Fruit fly (Drosophila melanogaster) Kc167 (cell line): ENCODE measurements around the gene CG32988.

Experiments
- Myc ChIP-seq: fragments of >200 bp; optimal IDR thresholded peaks from 2 replicates; lab custom pipeline; 2017; ENCODE audit warnings: missing external identifiers
- Sin3A ChIP-seq: fragments of >200 bp; optimal IDR thresholded peaks from 2 replicates; lab custom pipeline; 2018; ENCODE audit warnings: missing external identifiers
- h ChIP-seq: fragments of >200 bp; optimal IDR thresholded peaks from 3 replicates; lab custom pipeline; 2018; ENCODE audit warnings: missing external identifiers
- insv ChIP-seq: fragments of >200 bp; optimal IDR thresholded peaks from 3 replicates; lab custom pipeline; 2018; ENCODE audit warnings: missing external identifiers
- psq ChIP-seq: fragments of >200 bp; optimal IDR thresholded peaks from 2 replicates; lab custom pipeline; 2017; ENCODE audit warnings: missing external identifiers
- ttk ChIP-seq: sonication (Bioruptor generic); optimal IDR thresholded peaks from 2 replicates; lab custom pipeline; 2017; ENCODE audit warnings: missing external identifiers

Gene CG32988

DNA sequence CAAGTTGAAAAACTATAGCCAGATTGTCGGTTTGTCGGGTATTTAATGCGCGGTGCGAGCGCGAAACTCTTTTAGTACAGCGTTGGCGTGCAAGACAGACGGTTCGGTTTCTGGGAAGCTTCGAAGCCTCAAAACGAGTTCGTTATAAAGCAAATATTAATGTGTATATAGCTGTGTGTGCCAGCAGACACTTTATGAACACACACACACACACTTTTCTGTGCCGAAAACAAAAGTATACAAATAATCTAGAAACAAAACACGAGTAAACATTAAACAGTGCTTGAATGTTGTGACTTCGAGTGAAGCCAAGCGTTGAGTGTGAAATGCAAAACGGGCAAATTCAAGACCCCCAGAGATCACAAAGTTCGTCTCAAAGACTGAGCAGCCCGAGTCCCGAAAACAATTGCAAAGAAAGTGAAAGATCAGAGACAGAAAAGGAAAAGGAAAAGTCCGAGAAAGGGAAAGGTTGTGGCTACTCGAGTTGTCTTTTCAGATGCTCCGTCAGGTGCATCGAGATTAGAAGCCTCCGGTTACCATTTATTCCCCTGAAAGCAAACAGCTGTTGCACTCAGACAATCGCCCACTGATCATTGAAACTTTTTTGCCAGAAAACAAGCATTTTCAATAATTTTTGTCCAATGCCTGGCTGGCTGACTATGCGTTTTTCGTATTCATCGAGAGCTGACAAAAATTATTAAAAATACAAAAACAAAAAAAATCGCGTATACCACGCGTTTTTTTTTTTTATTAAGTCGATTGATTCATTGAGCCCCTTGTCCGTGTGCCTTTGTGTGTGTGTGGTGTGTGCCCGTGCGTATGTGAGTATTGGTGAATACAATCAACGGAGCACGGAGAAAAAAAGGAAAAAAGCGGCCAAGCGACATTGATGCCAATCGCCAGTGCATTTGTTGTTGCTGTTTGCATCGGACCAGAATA lies 34.3 kb downstream of the CG32988 start, which contains the start of gene CG34398:
CG34398 (plus strand) TSS at position 73 of the 939 bp plus-strand sequence.
- TF ChIP-seq Myc (lab: Kevin White, UChicago) (no peak), Sin3A (lab: Kevin White, UChicago) (no peak), h (lab: Kevin White, UChicago) (no peak), ttk (lab: Kevin White, UChicago) (no peak), psq (lab: Kevin White, UChicago) (no peak), insv (lab: Kevin White, UChicago) (no peak)

DNA sequence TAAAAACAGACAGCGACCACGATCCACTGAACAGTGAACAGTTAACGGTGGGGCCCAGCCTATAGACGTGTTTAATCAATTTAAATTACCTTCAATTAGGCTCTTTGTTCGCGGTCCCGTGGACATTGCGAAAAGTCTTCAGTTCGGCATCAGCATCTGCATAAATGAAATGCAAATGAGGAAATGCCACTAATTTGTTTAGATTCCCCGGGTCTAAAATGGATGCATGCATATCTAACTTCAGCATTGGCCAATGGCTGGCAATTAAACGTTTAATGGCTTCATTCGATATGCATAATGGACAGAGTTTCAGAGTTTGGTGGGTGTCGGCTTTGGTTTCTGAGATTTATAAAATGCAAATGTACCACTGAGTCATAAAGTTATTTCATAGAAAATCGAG lies 37.2 kb downstream of the CG32988 start:
- no peak for TF ChIP-seq ttk (lab: Kevin White, UChicago)
- TF ChIP-seq psq (lab: Kevin White, UChicago) = no peak
- no peak for TF ChIP-seq insv (lab: Kevin White, UChicago)
- TF ChIP-seq Myc (lab: Kevin White, UChicago) = no peak
- no peak for TF ChIP-seq h (lab: Kevin White, UChicago)
- no peak for TF ChIP-seq Sin3A (lab: Kevin White, UChicago)

DNA sequence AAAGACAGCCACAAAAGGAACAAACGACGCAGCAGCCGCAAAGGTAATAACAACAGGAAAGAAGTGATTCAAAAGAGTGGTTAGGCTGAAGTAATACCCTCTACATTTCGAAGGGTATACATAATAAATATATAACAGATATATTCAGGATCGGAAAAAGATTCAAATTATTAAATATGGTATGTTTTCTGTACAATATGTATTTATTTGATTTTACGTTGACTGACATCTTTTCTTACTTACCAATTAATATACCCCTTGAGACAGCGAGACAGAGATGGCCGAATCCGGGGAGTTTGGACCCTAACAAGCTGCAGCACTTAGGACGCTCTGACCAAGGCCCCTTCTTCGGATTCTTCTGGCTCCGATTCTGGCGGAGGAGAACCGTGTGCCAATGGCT lies 41.6 kb downstream of the CG32988 start:
- TF ChIP-seq insv (lab: Kevin White, UChicago) (no peak), psq (lab: Kevin White, UChicago) (no peak), h (lab: Kevin White, UChicago) (no peak), Myc (lab: Kevin White, UChicago) (no peak), ttk (lab: Kevin White, UChicago) (no peak), Sin3A (lab: Kevin White, UChicago) (no peak)
